Worm (Caenorhabditis elegans) whole organism, early embryonic: ENCODE measurements around the gene zip-1.

Experiments
- aly-1 ChIP-seq: sonication (generic microtip); optimal IDR thresholded peaks from 2 replicates; lab custom pipeline; 2016; ENCODE audit warnings: missing genetic modification characterization, missing compliant biosample characterization
- ama-1 ChIP-seq: fragments of 150-350 bp; optimal IDR thresholded peaks from 2 replicates; lab custom pipeline; 2014
- ceh-13 ChIP-seq: fragments of 200-800 bp; sonication (Bioruptor generic); optimal IDR thresholded peaks from 2 replicates; lab custom pipeline; 2018; ENCODE audit warnings: mild to moderate bottlenecking, missing genetic modification characterization, missing compliant biosample characterization
- flt-1 ChIP-seq: fragments of 200-800 bp; sonication (Bioruptor generic); IDR thresholded peaks from 2 replicates; pipeline ENCODE4 v1.3.6; 2022; ENCODE audit warnings: missing genetic modification characterization, missing compliant biosample characterization
- hnd-1 ChIP-seq: sonication (generic microtip); optimal IDR thresholded peaks from 2 replicates; lab custom pipeline; 2016; ENCODE audit warnings: missing genetic modification characterization, missing compliant biosample characterization
- pes-1 ChIP-seq: fragments of 200-800 bp; sonication (Bioruptor generic); IDR thresholded peaks from 2 replicates; pipeline ENCODE4 v1.3.6; 2022; ENCODE audit warnings: missing genetic modification reagents, missing genetic modification characterization, missing compliant biosample characterization
- tbx-37 ChIP-seq: fragments of 200-800 bp; sonication (Bioruptor generic); conservative IDR thresholded peaks from 2 replicates; pipeline ENCODE4 v1.3.6; 2022; ENCODE audit warnings: missing genetic modification reagents, missing genetic modification characterization, missing compliant biosample characterization

DNA sequence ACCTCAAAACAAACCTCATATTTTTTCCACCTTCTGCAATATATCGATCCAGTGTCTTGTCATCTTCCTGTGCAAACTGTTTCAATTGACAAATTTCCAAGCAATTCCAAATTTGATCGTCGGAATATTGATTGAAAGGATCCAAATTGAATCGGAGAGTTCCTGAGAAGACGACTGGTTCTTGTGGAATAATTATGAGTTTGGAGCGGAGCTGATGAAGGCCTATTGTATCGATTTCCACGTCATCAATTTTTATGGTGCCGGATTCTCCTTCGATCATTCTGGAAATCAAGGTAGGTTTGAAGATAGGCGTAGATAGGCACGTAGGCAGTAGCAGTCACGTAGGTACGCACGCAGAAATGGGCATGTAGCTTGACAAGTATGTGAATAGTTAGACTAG is 49.4 kb upstream of the zip-1 start:
- TF ChIP-seq hnd-1 (tag; lab: Kevin White, UChicago), result no peak
- TF ChIP-seq ama-1, result no peak
- no peak for TF ChIP-seq flt-1 (GFP tag; lab: Robert Waterston, UW)
- TF ChIP-seq ceh-13 (GFP tag; lab: Kevin White, UChicago), result no peak
- no peak for TF ChIP-seq aly-1 (tag; lab: Kevin White, UChicago)
- TF ChIP-seq pes-1 (GFP tag; lab: Robert Waterston, UW), result no peak
- no peak for TF ChIP-seq tbx-37 (GFP tag; lab: Robert Waterston, UW)
